Fruit fly (Drosophila melanogaster) whole organism, pupa: ENCODE data around the gene CG12224.
"Not testable (repeated sequence)": the region's sequence is repeated elsewhere in the genome, so short reads cannot be mapped to it uniquely, and the experiment has no call there.

Experiments used
- CG12605 ChIP-seq: fragments of 200-800 bp; sonication (Bioruptor generic); IDR thresholded peaks from 2 replicates; pipeline ENCODE4 v1.3.6; 2022; ENCODE audit warnings: missing biosample characterization, missing genetic modification characterization
- CG14655 ChIP-seq: fragments of 200-800 bp; sonication (Bioruptor generic); optimal IDR thresholded peaks from 3 replicates; lab custom pipeline; 2017; ENCODE audit warnings: mild to moderate bottlenecking, missing biosample characterization, missing genetic modification reagents, missing genetic modification characterization
- CG15710 ChIP-seq: fragments of 200-800 bp; sonication (Bioruptor generic); optimal IDR thresholded peaks from 2 replicates; lab custom pipeline; 2018; ENCODE audit warnings: missing biosample characterization, mild to moderate bottlenecking, missing genetic modification characterization, moderate library complexity
- CG17806 ChIP-seq: fragments of 200-800 bp; sonication (Bioruptor generic); optimal IDR thresholded peaks from 2 replicates; lab custom pipeline; 2018; ENCODE audit warnings: missing biosample characterization, mild to moderate bottlenecking, missing genetic modification characterization, moderate library complexity
- CG32121 ChIP-seq: fragments of 200-800 bp; sonication (Bioruptor generic); IDR thresholded peaks from 2 replicates; pipeline ENCODE4 v1.3.6; 2022; ENCODE audit warnings: missing biosample characterization, missing genetic modification characterization
- CG8301 ChIP-seq: fragments of 200-800 bp; sonication (Bioruptor generic); optimal IDR thresholded peaks from 2 replicates; lab custom pipeline; 2018; ENCODE audit warnings: missing biosample characterization, mild to moderate bottlenecking, missing genetic modification characterization
- CG9948 ChIP-seq: fragments of 200-800 bp; sonication (Bioruptor generic); optimal IDR thresholded peaks from 2 replicates; lab custom pipeline; 2018; ENCODE audit warnings: missing biosample characterization, mild to moderate bottlenecking, missing genetic modification characterization, moderate library complexity
- EcR ChIP-seq: fragments of 200-800 bp; sonication (Bioruptor generic); optimal IDR thresholded peaks from 3 replicates; lab custom pipeline; 2019; ENCODE audit warnings: missing biosample characterization, missing genetic modification characterization, mild to moderate bottlenecking, moderate library complexity, missing genetic modification reagents
- Pif1A ChIP-seq: fragments of 200-800 bp; sonication (Bioruptor generic); optimal IDR thresholded peaks from 3 replicates; lab custom pipeline; 2016; ENCODE audit warnings: missing biosample characterization, missing genetic modification characterization
- Pif1B ChIP-seq: fragments of 200-800 bp; sonication (Bioruptor generic); optimal IDR thresholded peaks from 3 replicates; lab custom pipeline; 2016; ENCODE audit warnings: missing biosample characterization, missing genetic modification characterization
- fd96Ca ChIP-seq: fragments of 200-800 bp; sonication (Bioruptor generic); IDR thresholded peaks from 3 replicates; pipeline ENCODE4 v1.3.6; 2022; ENCODE audit warnings: missing biosample characterization, missing genetic modification characterization
- gl ChIP-seq: fragments of 200-800 bp; sonication (Bioruptor generic); optimal IDR thresholded peaks from 2 replicates; lab custom pipeline; 2018; ENCODE audit warnings: missing biosample characterization, mild to moderate bottlenecking, missing genetic modification characterization

dm6 chr3R:11956444-11956843, 25.4 kb downstream of the CG12224 start, which contains the start of gene Hsp70Aa:
- TF ChIP-seq CG17806 (tag; lab: Kevin White, UChicago); CG8301 (tag; lab: Kevin White, UChicago); Pif1B (GFP tag; lab: Kevin White, UChicago); CG12605; fd96Ca (GFP tag; lab: Robert Waterston, UW); CG15710 (tag; lab: Kevin White, UChicago); Pif1A (GFP tag; lab: Kevin White, UChicago); CG9948; CG14655; EcR; CG32121 (GFP tag; lab: Robert Waterston, UW); gl (tag; lab: Kevin White, UChicago): not testable (repeated sequence)
